Fruit fly (Drosophila melanogaster): ENCODE results near the gene Taf12.

Taf12 gene

DNA sequence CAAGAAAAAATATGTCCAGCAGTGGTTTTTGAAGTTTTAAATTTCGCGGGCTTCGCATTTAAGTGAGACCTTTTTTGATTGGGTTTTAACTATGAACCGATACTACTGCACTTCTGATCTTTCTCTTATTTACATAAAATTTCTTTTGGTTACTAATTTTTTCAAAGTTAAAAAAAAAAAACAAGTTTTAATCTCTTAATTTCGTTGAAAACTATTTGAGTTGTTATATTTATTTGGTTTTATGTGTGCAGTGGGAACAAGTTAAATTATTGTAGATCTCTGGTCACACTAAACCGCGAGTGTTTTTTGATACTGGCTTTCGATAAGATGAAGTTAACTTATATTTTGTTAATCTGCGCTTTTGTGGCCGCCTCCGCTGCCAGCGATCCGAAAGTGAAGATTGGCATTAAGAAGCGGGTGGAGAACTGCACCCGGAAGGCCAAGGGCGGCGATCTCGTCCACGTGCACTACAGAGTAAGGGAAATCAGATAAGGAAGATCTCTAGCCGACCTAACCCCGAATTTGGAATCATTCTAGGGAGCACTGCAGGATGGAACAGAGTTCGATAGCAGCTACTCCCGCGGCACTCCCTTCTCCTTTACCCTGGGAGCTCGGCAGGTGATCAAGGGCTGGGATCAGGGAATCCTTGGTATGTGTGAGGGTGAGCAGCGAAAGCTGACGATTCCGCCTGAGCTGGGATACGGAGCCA is 5.4 kb downstream of the Taf12 start, which contains the start of gene CG14715 (continued):
- peak; percentile 30 for TF ChIP-seq bigmax (GFP tag; optimal IDR thresholded peaks at IDR 0.05)
- no peak for TF ChIP-seq CG32767 (GFP tag; IDR thresholded peaks at IDR 0.05)
- TF ChIP-seq Kr (GFP tag; optimal IDR thresholded peaks at IDR 0.05) = no peak
- no peak for TF ChIP-seq usp (GFP tag; optimal IDR thresholded peaks at IDR 0.05)
- TF ChIP-seq scrt (GFP tag; optimal IDR thresholded peaks at IDR 0.05) = no peak
- TF ChIP-seq CG17612 (GFP tag; IDR thresholded peaks at IDR 0.05) = no peak
- peak; percentile 37 for TF ChIP-seq pum (GFP tag; optimal IDR thresholded peaks at IDR 0.05)
- TF ChIP-seq CG12744 (GFP tag; optimal IDR thresholded peaks at IDR 0.05) = peak; percentile 13
- TF ChIP-seq NC2β (GFP tag; optimal IDR thresholded peaks at IDR 0.05) = peak; percentile 47
- TF ChIP-seq btn (GFP tag; optimal IDR thresholded peaks at IDR 0.05) = no peak
- no peak for TF ChIP-seq ap (GFP tag; IDR thresholded peaks at IDR 0.05)
- TF ChIP-seq CkIIα-i1 (GFP tag; IDR thresholded peaks at IDR 0.05) = no peak
- no peak for TF ChIP-seq CG34422 (GFP tag; IDR thresholded peaks at IDR 0.05)
- no peak for TF ChIP-seq ems (GFP tag; optimal IDR thresholded peaks at IDR 0.05)
- no peak for TF ChIP-seq CG9876 (GFP tag; optimal IDR thresholded peaks at IDR 0.05)
- no peak for TF ChIP-seq crc (GFP tag; optimal IDR thresholded peaks at IDR 0.05)
- TF ChIP-seq twi (tag; optimal IDR thresholded peaks at IDR 0.05) = no peak
- no peak for TF ChIP-seq sr (GFP tag; IDR thresholded peaks at IDR 0.05)
- TF ChIP-seq CG12071 (GFP tag; optimal IDR thresholded peaks at IDR 0.05) = no peak
- TF ChIP-seq CG30403 (GFP tag; optimal IDR thresholded peaks at IDR 0.05) = peak; percentile 72
- peak; percentile 51 for TF ChIP-seq CG13424 (tag; optimal IDR thresholded peaks at IDR 0.05)
- peak; percentile 52 for TF ChIP-seq cato (GFP tag; optimal IDR thresholded peaks at IDR 0.05; ENCODE audit: borderline replicate concordance)
- TF ChIP-seq hbn (GFP tag; IDR thresholded peaks at IDR 0.05; ENCODE audit: partially characterized antibody) = peak; percentile 37; the same call in 1 of the 2 replicates
- TF ChIP-seq HLH54F (GFP tag; optimal IDR thresholded peaks at IDR 0.05) = peak; percentile 4
- no peak for TF ChIP-seq dan (GFP tag; IDR thresholded peaks at IDR 0.05)
- TF ChIP-seq CG10431 (GFP tag; optimal IDR thresholded peaks at IDR 0.05) = no peak
- peak; percentile 67 for TF ChIP-seq MBD-R2 (GFP tag; IDR thresholded peaks at IDR 0.05)
- TF ChIP-seq Dfd (GFP tag; optimal IDR thresholded peaks at IDR 0.05) = no peak
- no peak for TF ChIP-seq so (GFP tag; IDR thresholded peaks at IDR 0.05)
- peak; percentile 57 for TF ChIP-seq CG12659 (GFP tag; optimal IDR thresholded peaks at IDR 0.05)
- TF ChIP-seq en (GFP tag; optimal IDR thresholded peaks at IDR 0.05) = no peak
- TF ChIP-seq lilli (GFP tag; optimal IDR thresholded peaks at IDR 0.05) = peak; percentile 71
- TF ChIP-seq Neu2 (GFP tag; optimal IDR thresholded peaks at IDR 0.05; ENCODE audit: borderline replicate concordance) = no peak
- TF ChIP-seq CG2129 (GFP tag; IDR thresholded peaks at IDR 0.05; ENCODE audit: partially characterized antibody) = no peak
- no peak for TF ChIP-seq CG4282 (GFP tag; optimal IDR thresholded peaks at IDR 0.05)
- TF ChIP-seq CG18599 (GFP tag; optimal IDR thresholded peaks at IDR 0.05) = no peak
- TF ChIP-seq CG9215 (GFP tag; IDR thresholded peaks at IDR 0.05) = no peak
- peak; percentile 51 for TF ChIP-seq CG13624 (GFP tag; optimal IDR thresholded peaks at IDR 0.05)
- TF ChIP-seq CG2199 (GFP tag; IDR thresholded peaks at IDR 0.05) = no peak
- TF ChIP-seq CG16779 (GFP tag; IDR thresholded peaks at IDR 0.05) = no peak
- TF ChIP-seq yki (optimal IDR thresholded peaks at IDR 0.05) = no peak
- TF ChIP-seq disco-r (GFP tag; optimal IDR thresholded peaks at IDR 0.05) = no peak
- peak; percentile 19 for TF ChIP-seq CG4820 (GFP tag; optimal IDR thresholded peaks at IDR 0.05)
- peak; percentile 46 for TF ChIP-seq inv (GFP tag; IDR thresholded peaks at IDR 0.05; ENCODE audit: partially characterized antibody)
- TF ChIP-seq ATbp (GFP tag; optimal IDR thresholded peaks at IDR 0.05) = no peak
- TF ChIP-seq CG14710 (tag; optimal IDR thresholded peaks at IDR 0.05) = peak; percentile 86
- TF ChIP-seq CG5180 (GFP tag; optimal IDR thresholded peaks at IDR 0.05) = no peak
- TF ChIP-seq Dek (tag; optimal IDR thresholded peaks at IDR 0.05) = peak; percentile 38
- TF ChIP-seq CG14014 (GFP tag; IDR thresholded peaks at IDR 0.05) = peak; percentile 13; the same call in 1 of the 2 replicates
- no peak for TF ChIP-seq Stat92E (GFP tag; optimal IDR thresholded peaks at IDR 0.05)
- TF ChIP-seq CG5245 (GFP tag; optimal IDR thresholded peaks at IDR 0.05) = no peak

Measured in whole organism, embryonic.